Fruit fly (Drosophila melanogaster) whole organism, adult: Measurements from ENCODE around the gene tgo.

Experiments used
- CG11617 ChIP-seq: fragments of 200-800 bp; sonication (Bioruptor generic); optimal IDR thresholded peaks from 2 replicates; lab custom pipeline; 2017; ENCODE audit warnings: mild to moderate bottlenecking, missing biosample characterization, missing genetic modification reagents, missing genetic modification characterization
- CG12768 ChIP-seq: fragments of 200-800 bp; sonication (Bioruptor generic); optimal IDR thresholded peaks from 2 replicates; lab custom pipeline; 2017; ENCODE audit warnings: missing biosample characterization, missing genetic modification characterization, mild to moderate bottlenecking, moderate library complexity, missing genetic modification reagents
- CG14711 ChIP-seq: fragments of 200-800 bp; sonication (Bioruptor generic); optimal IDR thresholded peaks from 2 replicates; lab custom pipeline; 2018; ENCODE audit warnings: missing biosample characterization, mild to moderate bottlenecking, missing genetic modification characterization, moderate library complexity
- CG1620 ChIP-seq: fragments of 200-800 bp; sonication (Bioruptor generic); optimal IDR thresholded peaks from 2 replicates; lab custom pipeline; 2016; ENCODE audit warnings: missing biosample characterization, missing genetic modification characterization
- CG33017 ChIP-seq: fragments of 200-800 bp; sonication (Bioruptor generic); optimal IDR thresholded peaks from 2 replicates; lab custom pipeline; 2018; ENCODE audit warnings: missing biosample characterization, mild to moderate bottlenecking, missing genetic modification characterization, moderate library complexity
- CG5204 ChIP-seq: fragments of 200-800 bp; sonication (Bioruptor generic); optimal IDR thresholded peaks from 2 replicates; lab custom pipeline; 2016; ENCODE audit warnings: missing biosample characterization, missing genetic modification characterization
- CG7045 ChIP-seq: fragments of 200-800 bp; sonication (Bioruptor generic); optimal IDR thresholded peaks from 2 replicates; lab custom pipeline; 2017; ENCODE audit warnings: missing biosample characterization, mild to moderate bottlenecking, missing genetic modification characterization
- CG7101 ChIP-seq: fragments of 200-800 bp; sonication (Bioruptor generic); optimal IDR thresholded peaks from 2 replicates; lab custom pipeline; 2018; ENCODE audit warnings: missing biosample characterization, mild to moderate bottlenecking, missing genetic modification characterization, moderate library complexity
- Clk ChIP-seq: fragments of 200-800 bp; sonication (Bioruptor generic); optimal IDR thresholded peaks from 2 replicates; lab custom pipeline; 2017; ENCODE audit warnings: missing biosample characterization, missing genetic modification characterization
- Crg-1 ChIP-seq: fragments of 200-800 bp; sonication (Bioruptor generic); optimal IDR thresholded peaks from 2 replicates; lab custom pipeline; 2016; ENCODE audit warnings: missing biosample characterization, missing genetic modification characterization
- Hr96 ChIP-seq: fragments of 200-800 bp; sonication (Bioruptor generic); optimal IDR thresholded peaks from 2 replicates; lab custom pipeline; 2016; ENCODE audit warnings: missing biosample characterization, missing genetic modification characterization
- Mnt ChIP-seq: fragments of 200-800 bp; sonication (Bioruptor generic); optimal IDR thresholded peaks from 2 replicates; lab custom pipeline; 2016; ENCODE audit warnings: missing biosample characterization, mild to moderate bottlenecking, missing genetic modification characterization
- bab1 ChIP-seq: fragments of 200-800 bp; sonication (Bioruptor generic); optimal IDR thresholded peaks from 3 replicates; lab custom pipeline; 2019; ENCODE audit warnings: missing biosample characterization, mild to moderate bottlenecking, missing genetic modification characterization, moderate library complexity
- cic ChIP-seq: fragments of 200-800 bp; sonication (Bioruptor generic); optimal IDR thresholded peaks from 2 replicates; lab custom pipeline; 2017; ENCODE audit warnings: missing biosample characterization, mild to moderate bottlenecking, missing genetic modification characterization, moderate library complexity
- cnc ChIP-seq, 2 experiments: fragments of >200 bp; optimal IDR thresholded peaks; 2 replicates each; lab custom pipeline; 2017
- kay ChIP-seq: fragments of 200-800 bp; sonication (Bioruptor generic); peaks from one replicate; lab custom pipeline; 2016; ENCODE audit warnings: missing biosample characterization, missing genetic modification characterization, borderline replicate concordance
- ovo ChIP-seq: fragments of 200-800 bp; sonication (Bioruptor generic); optimal IDR thresholded peaks from 2 replicates; lab custom pipeline; 2016; ENCODE audit warnings: missing biosample characterization, missing genetic modification characterization
- pad ChIP-seq: fragments of 200-800 bp; sonication (Bioruptor generic); optimal IDR thresholded peaks from 3 replicates; lab custom pipeline; 2017; ENCODE audit warnings: missing biosample characterization, missing genetic modification characterization, mild to moderate bottlenecking, moderate library complexity, missing genetic modification reagents
- tj ChIP-seq: fragments of 200-800 bp; sonication (Bioruptor generic); optimal IDR thresholded peaks from 3 replicates; lab custom pipeline; 2017; ENCODE audit warnings: missing biosample characterization, mild to moderate bottlenecking, missing genetic modification characterization, moderate library complexity
- toe ChIP-seq: fragments of 200-800 bp; sonication (Bioruptor generic); optimal IDR thresholded peaks from 2 replicates; lab custom pipeline; 2016; ENCODE audit warnings: missing biosample characterization, missing genetic modification characterization

The tgo gene

dm6 chr3R:9016869-9017268 is 3.0 kb downstream of the tgo start:
- peak; percentile 95 for TF ChIP-seq tj (GFP tag; lab: Kevin White, UChicago)
- TF ChIP-seq Mnt (GFP tag; lab: Kevin White, UChicago) = no peak
- TF ChIP-seq CG33017 (tag; lab: Kevin White, UChicago) = no peak
- no peak for TF ChIP-seq CG12768 (GFP tag; lab: Kevin White, UChicago)
- TF ChIP-seq CG14711 = no peak
- no peak for TF ChIP-seq kay
- no peak for TF ChIP-seq CG7101 (tag; lab: Kevin White, UChicago)
- peak; percentile 17 for TF ChIP-seq bab1
- TF ChIP-seq CG7045 = no peak
- TF ChIP-seq Hr96 = no peak
- TF ChIP-seq cic (GFP tag; lab: Kevin White, UChicago) = no peak
- no peak for TF ChIP-seq ovo
- TF ChIP-seq toe (GFP tag; lab: Kevin White, UChicago) = no peak
- no peak for TF ChIP-seq cnc (optimal IDR thresholded peaks at IDR 0.05; lab: Kevin White, UChicago)

- TF ChIP-seq kay (no peak), CG1620 (no peak), CG33017 (tag; lab: Kevin White, UChicago) (no peak), bab1 (no peak), CG11617 (no peak), cic (GFP tag; lab: Kevin White, UChicago) (no peak), Clk (GFP tag; lab: Kevin White, UChicago) (no peak), tj (GFP tag; lab: Kevin White, UChicago) (no peak), CG12768 (GFP tag; lab: Kevin White, UChicago) (no peak), CG5204 (no peak), ovo (no peak), CG7045 (no peak), Mnt (GFP tag; lab: Kevin White, UChicago) (no peak), toe (GFP tag; lab: Kevin White, UChicago) (no peak), CG7101 (tag; lab: Kevin White, UChicago) (no peak)
Observed at dm6 chr3R:9014859-9015466, 4.9 kb downstream of the tgo start, which contains the start of the genes Kcmf1, Sf3b5 and CG11986. Gene Kcmf1 (minus strand): TSS chr3R:9014909. Gene Sf3b5 (minus strand): TSS chr3R:9015341. Gene CG11986 (plus strand): TSS chr3R:9015446.

dm6 chr3R:9013765-9014380 is 5.9 kb downstream of the tgo start:
- TF ChIP-seq tj (GFP tag; lab: Kevin White, UChicago) (peak; percentile 62), CG33017 (tag; lab: Kevin White, UChicago) (peak; percentile 55), Crg-1 (GFP tag; lab: Kevin White, UChicago) (peak; percentile 76), toe (GFP tag; lab: Kevin White, UChicago) (no peak), Mnt (GFP tag; lab: Kevin White, UChicago) (peak; percentile 84), cnc (optimal IDR thresholded peaks at IDR 0.05; lab: Kevin White, UChicago) (no peak), CG14711 (peak; percentile 43), CG7045 (peak; percentile 50), CG12768 (GFP tag; lab: Kevin White, UChicago) (peak; percentile 18), Clk (GFP tag; lab: Kevin White, UChicago) (peak; percentile 61), CG11617 (peak; percentile 82), CG7101 (tag; lab: Kevin White, UChicago) (peak; percentile 49), CG1620 (peak; percentile 61), bab1 (peak; percentile 71), CG5204 (no peak), cic (GFP tag; lab: Kevin White, UChicago) (peak; percentile 74), Hr96 (no peak), ovo (no peak), pad (peak; percentile 93), kay (no peak)

dm6 chr3R:9011708-9012107 is 8.1 kb downstream of the tgo start:
- TF ChIP-seq CG7101 (tag; lab: Kevin White, UChicago) = peak; percentile 52
- TF ChIP-seq CG7045 = no peak
- peak; percentile 73 for TF ChIP-seq Mnt (GFP tag; lab: Kevin White, UChicago)
- peak; percentile 64 for TF ChIP-seq CG11617
- TF ChIP-seq bab1 = no peak
- TF ChIP-seq CG12768 (GFP tag; lab: Kevin White, UChicago) = peak; percentile 32
- TF ChIP-seq Clk (GFP tag; lab: Kevin White, UChicago) = peak; percentile 36
- TF ChIP-seq CG5204 = no peak
- TF ChIP-seq CG33017 (tag; lab: Kevin White, UChicago) = peak; percentile 25
- no peak for TF ChIP-seq toe (GFP tag; lab: Kevin White, UChicago)
- peak; percentile 42 for TF ChIP-seq cic (GFP tag; lab: Kevin White, UChicago)
- no peak for TF ChIP-seq Hr96
- TF ChIP-seq kay = no peak
- no peak for TF ChIP-seq ovo
- TF ChIP-seq Crg-1 (GFP tag; lab: Kevin White, UChicago) = peak; percentile 21
- TF ChIP-seq CG1620 = peak; percentile 20
- peak; percentile 71 for TF ChIP-seq pad
- peak; percentile 7 for TF ChIP-seq CG14711

dm6 chr3R:9010695-9011094 is 9.1 kb downstream of the tgo start:
- peak; percentile 34 for TF ChIP-seq CG1620
- TF ChIP-seq CG7101 (tag; lab: Kevin White, UChicago) = no peak
- TF ChIP-seq Crg-1 (GFP tag; lab: Kevin White, UChicago) = peak; percentile 27
- no peak for TF ChIP-seq CG12768 (GFP tag; lab: Kevin White, UChicago)
- TF ChIP-seq Hr96 = no peak
- TF ChIP-seq pad = peak; percentile 53
- peak; percentile 43 for TF ChIP-seq Mnt (GFP tag; lab: Kevin White, UChicago)
- peak; percentile 29 for TF ChIP-seq Clk (GFP tag; lab: Kevin White, UChicago)

- peak; percentile 10 for TF ChIP-seq CG11617
- peak; percentile 28 for TF ChIP-seq cic (GFP tag; lab: Kevin White, UChicago)
- no peak for TF ChIP-seq Clk (GFP tag; lab: Kevin White, UChicago)
- TF ChIP-seq bab1 = peak; percentile 35
- TF ChIP-seq Hr96 = no peak
Observed at dm6 chr3R:9008202-9008601, 11.6 kb downstream of the tgo start, which contains the start of gene CG11983. Gene CG11983 (plus strand): TSS chr3R:9008321.
